Fruit fly (Drosophila melanogaster) whole organism: ENCODE results near the gene Rab27.

Source experiments
- CG8478 ChIP-seq: fragments of >200 bp; optimal IDR thresholded peaks from 2 replicates; lab custom pipeline; 2018; ENCODE audit warnings: inconsistent platforms
- Dll ChIP-seq: fragments of >200 bp; optimal IDR thresholded peaks from 2 replicates; lab custom pipeline; 2017
- EcR ChIP-seq, 2 experiments: fragments of >200 bp; optimal IDR thresholded peaks; 2 replicates each; lab custom pipeline; 2017; ENCODE audit warnings: missing biosample characterization in 2 of 2, missing genetic modification characterization in 2 of 2, missing genetic modification reagents in 2 of 2
- pan ChIP-seq: fragments of >200 bp; optimal IDR thresholded peaks from 2 replicates; lab custom pipeline; 2017
- psq ChIP-seq: fragments of >200 bp; optimal IDR thresholded peaks from 2 replicates; lab custom pipeline; 2017
- usp ChIP-seq: fragments of >200 bp; optimal IDR thresholded peaks from 2 replicates; lab custom pipeline; 2017; ENCODE audit warnings: missing biosample characterization, missing genetic modification characterization, mixed read lengths

Rab27 gene

DNA sequence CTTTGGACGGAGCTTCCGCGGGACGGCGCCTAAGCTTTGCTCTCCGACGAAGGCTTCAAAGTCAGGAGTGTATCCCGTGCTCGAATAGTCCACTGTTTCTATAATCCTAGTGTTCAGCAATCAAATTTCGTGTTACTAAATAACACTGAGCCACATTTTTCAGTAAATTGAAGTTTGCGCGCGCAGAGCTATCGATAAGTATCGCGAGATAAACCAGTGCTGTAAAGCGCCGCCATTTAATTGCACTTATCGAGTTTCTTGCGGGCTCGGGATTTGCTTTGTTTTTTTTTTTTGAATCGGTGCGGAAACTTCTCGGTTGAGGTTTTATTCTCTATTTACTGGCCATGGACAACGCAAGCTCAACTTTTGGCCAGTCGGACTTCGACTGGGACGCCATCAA is at the start of gene Rab27, which contains the start of gene mei-38:
Gene Rab27 (minus strand): TSS at position 127 of the 400 bp plus-strand sequence.
Gene mei-38 (plus strand): TSS at position 216 of the 400 bp plus-strand sequence.
- TF ChIP-seq psq (lab: Kevin White, UChicago) (no peak), Dll (lab: Kevin White, UChicago) (no peak), CG8478 (lab: Kevin White, UChicago) (no peak), pan (no peak), usp (GFP tag; lab: Kevin White, UChicago) (no peak), EcR (GFP tag; optimal IDR thresholded peaks at IDR 0.05; lab: Kevin White, UChicago) (no peak)

DNA sequence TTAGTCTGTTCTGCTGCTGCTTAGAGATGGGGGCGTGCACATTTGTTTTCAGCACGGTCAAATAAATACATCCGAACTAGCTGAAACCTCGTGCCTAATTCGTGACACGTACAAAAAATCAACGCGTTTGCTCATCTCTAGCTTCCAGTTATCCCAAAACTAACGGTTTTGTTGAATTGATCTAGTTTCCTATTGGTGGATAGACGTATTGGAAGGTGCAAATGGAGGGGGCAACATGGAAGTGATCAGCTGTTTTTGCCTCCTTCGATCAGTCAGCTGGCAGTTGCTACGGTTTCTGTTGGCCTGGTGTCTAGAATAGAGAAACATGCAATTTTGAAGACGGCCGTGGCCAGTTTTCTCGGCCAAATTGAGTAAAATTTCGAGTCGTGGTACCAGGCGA is 40.8 kb upstream of the Rab27 start:
- no peak for TF ChIP-seq CG8478 (lab: Kevin White, UChicago)
- no peak for TF ChIP-seq Dll (lab: Kevin White, UChicago)
- TF ChIP-seq psq (lab: Kevin White, UChicago), result no peak
- TF ChIP-seq EcR (GFP tag; optimal IDR thresholded peaks at IDR 0.05; lab: Kevin White, UChicago), result no peak
- TF ChIP-seq pan, result no peak
- TF ChIP-seq usp (GFP tag; lab: Kevin White, UChicago), result no peak

DNA sequence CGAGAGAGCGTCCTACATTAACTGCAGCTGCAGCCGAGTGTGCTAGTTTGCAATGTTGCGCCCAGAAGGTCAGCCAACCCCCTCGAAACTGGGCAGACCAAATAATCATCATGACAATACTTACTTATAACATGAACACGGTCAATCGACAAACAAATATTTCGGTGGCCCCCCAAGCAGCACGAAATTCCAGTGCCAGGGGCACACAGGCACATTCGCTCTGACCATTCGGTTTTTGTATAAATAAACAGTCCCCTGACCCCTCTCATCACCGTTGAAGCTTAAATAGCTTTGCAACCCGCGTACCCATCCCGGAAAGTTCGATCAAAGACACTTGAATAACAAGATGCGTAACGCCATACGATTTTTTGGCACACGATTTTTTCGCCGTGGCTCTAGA is 37.1 kb upstream of the Rab27 start:
- TF ChIP-seq pan (no peak), psq (lab: Kevin White, UChicago) (no peak), Dll (lab: Kevin White, UChicago) (no peak), EcR (GFP tag; optimal IDR thresholded peaks at IDR 0.05; lab: Kevin White, UChicago) (no peak), usp (GFP tag; lab: Kevin White, UChicago) (no peak), CG8478 (lab: Kevin White, UChicago) (no peak)

DNA sequence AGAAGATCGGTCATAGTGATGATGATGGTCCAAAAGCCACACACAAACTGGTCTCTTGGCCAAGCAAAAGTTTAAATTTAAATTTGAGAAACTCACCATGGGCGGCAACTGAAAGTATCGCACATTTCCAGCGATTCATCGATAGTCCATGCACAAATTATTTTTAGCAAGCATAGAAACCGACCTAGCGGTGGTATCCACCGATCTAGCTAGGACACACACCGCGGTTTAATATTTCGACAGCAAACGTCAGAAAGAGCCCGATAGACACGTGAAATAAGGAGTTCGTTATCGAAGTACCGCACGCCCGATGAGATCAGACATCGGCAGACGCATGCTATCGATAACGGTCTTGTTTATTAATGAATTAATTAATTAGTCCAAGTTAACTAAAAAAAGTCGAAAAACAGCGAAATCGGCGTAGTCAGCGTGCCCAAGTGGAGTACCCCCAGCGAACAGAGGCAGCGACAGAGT is 36.0 kb upstream of the Rab27 start, which contains the start of gene CG14795:
Gene CG14795 (minus strand): TSS at position 51 of the 474 bp plus-strand sequence.
- TF ChIP-seq EcR (GFP tag; optimal IDR thresholded peaks at IDR 0.05; lab: Kevin White, UChicago) (no peak), Dll (lab: Kevin White, UChicago) (no peak), usp (GFP tag; lab: Kevin White, UChicago) (no peak), psq (lab: Kevin White, UChicago) (no peak), pan (no peak), CG8478 (lab: Kevin White, UChicago) (no peak)

DNA sequence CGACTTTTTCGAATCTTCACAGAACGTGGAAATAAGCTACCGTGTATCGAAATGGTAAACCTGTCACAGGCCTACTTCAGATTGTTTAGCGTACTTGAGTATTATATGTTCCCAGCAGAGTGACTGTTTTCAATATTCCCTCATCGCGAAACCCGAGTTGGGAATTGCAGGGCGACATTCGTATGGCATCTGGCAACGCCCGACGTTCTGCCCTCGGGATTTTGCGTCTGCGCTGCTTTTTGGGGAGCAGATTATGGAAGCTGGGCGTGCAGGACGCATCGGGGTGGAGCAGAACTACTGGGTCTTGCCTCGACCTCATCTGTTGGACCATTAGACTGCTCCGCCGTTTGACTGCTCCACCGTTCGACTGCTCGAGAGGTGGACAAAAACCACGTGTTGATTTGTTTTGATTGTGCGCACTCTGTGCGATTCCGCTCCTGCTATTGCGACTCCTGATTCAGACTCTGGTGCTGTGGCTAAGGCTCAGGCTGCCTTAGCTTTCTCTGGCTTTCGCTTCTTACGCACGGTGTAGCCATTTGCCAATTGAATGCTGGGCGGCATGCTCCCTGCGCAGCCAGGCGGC is 31.6 kb upstream of the Rab27 start:
- TF ChIP-seq EcR (GFP tag; optimal IDR thresholded peaks at IDR 0.05; lab: Kevin White, UChicago) (no peak), Dll (lab: Kevin White, UChicago) (no peak), psq (lab: Kevin White, UChicago) (no peak), usp (GFP tag; lab: Kevin White, UChicago) (no peak), pan (no peak), CG8478 (lab: Kevin White, UChicago) (no peak)

DNA sequence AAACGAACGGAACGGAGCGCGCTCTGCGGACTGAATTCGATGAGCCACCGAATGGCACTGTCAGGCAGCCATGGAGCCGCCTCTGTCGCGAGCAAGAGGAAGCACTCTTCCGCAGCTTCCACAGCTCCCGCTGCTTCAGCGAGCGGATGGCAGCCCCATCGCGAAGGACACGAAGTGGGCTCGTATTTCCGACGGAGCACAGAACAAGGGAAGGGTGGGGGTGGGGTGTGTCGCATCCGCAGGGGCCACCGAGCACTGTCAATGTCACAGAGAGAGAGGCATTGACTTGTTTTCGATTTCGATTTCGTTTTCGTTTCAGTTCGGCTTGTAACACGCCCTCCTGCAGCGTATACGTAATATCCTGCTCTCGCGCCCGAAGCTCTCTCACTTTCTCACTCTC is 31.0 kb upstream of the Rab27 start, which contains the start of gene Nmdar2:
Gene Nmdar2 (minus strand): TSS at position 59 of the 400 bp plus-strand sequence.
- TF ChIP-seq EcR (GFP tag; optimal IDR thresholded peaks at IDR 0.05; lab: Kevin White, UChicago), result no peak

DNA sequence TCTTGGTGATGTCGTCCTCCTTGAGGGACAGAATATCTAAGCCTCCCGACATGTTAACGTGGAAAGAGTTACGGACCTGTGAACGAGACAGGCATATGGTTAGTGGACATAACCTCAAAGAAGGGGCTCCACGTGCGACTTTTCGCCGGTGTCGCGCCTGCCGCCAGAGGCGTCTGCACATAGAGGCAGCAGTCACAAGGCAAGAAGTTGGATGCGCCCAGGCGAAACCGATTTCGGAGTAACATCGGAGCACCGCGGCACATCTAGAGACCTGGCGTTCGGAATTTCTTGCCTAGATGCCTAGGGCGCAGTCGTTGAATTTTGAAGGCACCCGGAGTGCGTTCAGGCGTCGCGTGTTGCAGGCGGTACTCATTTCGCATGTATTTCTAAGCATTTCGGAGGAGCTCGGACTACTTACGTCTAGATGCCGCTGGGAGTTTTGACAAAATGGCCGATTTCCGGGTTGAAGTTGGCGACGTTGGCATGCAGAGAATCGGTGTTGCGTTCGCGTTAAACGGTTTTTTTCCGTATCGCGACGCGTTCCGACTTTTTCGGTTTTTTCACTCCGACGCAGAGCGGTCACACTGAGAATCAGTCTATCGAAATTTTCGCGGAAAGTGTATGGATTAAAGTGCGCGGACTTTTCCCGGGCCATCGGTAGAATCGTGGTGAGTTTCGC is 6.2 kb upstream of the Rab27 start, which contains the start of the genes sta and inc:
Gene sta (minus strand): TSS at position 574 of the 679 bp plus-strand sequence.
Gene inc (plus strand): TSS at position 640 of the 679 bp plus-strand sequence.
- no peak for TF ChIP-seq usp (GFP tag; lab: Kevin White, UChicago)
- no peak for TF ChIP-seq psq (lab: Kevin White, UChicago)
- no peak for TF ChIP-seq EcR (GFP tag; optimal IDR thresholded peaks at IDR 0.05; lab: Kevin White, UChicago)
- TF ChIP-seq Dll (lab: Kevin White, UChicago), result no peak
- no peak for TF ChIP-seq pan
- no peak for TF ChIP-seq CG8478 (lab: Kevin White, UChicago)

DNA sequence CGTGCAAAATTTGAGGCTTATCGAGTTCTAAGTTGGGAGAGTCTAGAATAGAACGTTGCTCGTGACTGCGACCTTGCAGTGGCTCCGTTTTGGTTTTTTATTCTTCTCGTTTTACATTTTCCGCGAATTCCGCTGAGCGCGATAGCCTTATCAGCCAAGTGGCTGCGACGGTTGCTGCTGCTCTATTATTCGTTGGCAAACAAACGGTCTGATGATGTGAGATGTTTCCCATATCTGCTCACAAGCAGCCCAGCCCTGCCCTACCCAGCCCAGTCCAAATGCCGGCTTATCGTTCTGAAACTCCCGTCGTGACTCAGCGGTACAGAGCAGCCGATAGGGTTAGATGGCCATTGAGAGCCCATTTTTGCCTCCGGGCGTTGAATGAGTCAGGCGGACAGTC is 3.7 kb upstream of the Rab27 start:
- TF ChIP-seq Dll (lab: Kevin White, UChicago), result no peak
- TF ChIP-seq psq (lab: Kevin White, UChicago), result no peak
- no peak for TF ChIP-seq EcR (GFP tag; optimal IDR thresholded peaks at IDR 0.05; lab: Kevin White, UChicago)
- TF ChIP-seq pan, result no peak

DNA sequence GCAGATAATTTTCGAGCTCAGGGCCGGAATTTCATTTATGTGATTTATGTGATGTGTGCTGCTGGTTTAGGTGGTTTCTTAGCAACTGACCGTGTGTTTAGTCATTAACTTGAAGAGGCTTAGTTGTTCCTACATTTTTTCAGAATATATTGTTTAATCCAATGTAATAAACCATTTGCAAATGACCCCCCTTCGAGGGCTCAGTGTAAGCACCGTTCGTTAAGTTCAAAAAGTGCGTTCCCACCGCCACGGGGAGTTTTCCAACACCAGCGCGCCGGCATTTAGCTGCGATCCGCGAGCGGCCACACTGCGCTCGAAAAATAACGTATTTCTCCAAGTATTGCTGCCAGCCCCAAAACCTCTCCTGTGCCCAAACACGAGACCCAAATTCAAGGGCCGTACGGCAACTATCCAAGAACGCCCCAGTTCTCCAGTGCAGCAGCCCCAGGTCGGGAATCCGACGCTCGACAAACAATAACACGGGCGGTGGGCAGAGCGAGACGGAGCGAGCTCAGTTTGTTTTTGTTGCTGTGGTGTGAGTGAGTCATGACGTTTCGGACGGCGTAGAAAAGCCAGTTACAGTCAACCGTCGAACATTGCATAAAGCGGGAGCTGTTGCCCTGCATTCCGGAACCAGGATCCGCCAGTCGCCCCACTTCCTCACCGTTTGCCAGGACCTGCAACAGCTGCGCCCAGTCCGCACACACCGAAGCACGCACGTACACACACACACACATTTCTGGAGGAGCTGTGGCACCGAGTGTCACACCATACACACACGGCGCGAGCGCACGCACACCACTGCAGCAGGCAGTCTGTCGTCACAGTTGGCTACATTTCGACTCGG is 1.7 kb upstream of the Rab27 start, which contains the start of gene rush:
Gene rush (plus strand): TSS at position 277 of the 847 bp plus-strand sequence.
- TF ChIP-seq EcR (GFP tag; optimal IDR thresholded peaks at IDR 0.05; lab: Kevin White, UChicago) (no peak), usp (GFP tag; lab: Kevin White, UChicago) (no peak), psq (lab: Kevin White, UChicago) (no peak), CG8478 (lab: Kevin White, UChicago) (no peak), Dll (lab: Kevin White, UChicago) (no peak), pan (no peak)

DNA sequence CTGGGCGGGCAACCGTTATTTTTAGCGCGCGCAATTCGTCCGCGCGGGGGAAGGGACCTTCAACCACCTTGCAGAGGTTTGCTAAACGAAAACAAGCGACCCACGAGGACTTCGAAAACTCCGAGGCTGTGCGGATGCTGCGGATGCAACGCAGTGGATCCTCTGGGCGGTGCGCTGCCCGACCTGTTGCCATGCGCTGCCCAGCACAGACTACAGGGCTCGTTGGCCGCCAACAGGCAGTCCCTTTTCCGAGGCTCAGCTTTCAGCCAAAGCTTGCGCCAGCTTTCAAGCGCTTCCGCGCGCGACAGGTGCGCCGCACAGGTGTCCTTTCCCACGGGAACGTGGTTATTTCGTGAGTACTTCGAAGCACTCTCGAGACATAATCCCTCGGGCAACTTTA is 338 bp downstream of the Rab27 start:
- no peak for TF ChIP-seq psq (lab: Kevin White, UChicago)

DNA sequence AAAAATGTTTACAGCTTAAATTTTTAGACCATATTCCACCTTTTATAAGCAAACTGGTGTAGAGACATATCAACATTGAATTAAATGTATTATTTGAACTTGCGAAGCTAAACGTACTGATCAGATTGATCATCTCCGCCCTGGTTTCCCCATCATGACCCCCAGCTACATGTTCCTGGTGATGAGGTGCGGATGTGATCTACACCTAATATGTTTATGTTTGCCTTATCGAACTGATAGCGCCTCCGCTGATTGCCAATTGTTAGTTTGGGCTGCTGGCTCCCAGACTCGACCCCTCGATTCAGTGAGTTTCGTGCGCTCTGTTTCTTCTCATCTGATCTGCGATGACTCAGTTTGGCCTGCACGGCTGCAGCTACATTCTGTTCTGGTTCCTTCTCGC is 4.6 kb downstream of the Rab27 start, which contains the start of gene CG14780:
Gene CG14780 (plus strand): TSS at position 301 of the 400 bp plus-strand sequence.
- TF ChIP-seq CG8478 (lab: Kevin White, UChicago), result no peak
- no peak for TF ChIP-seq Dll (lab: Kevin White, UChicago)
- no peak for TF ChIP-seq usp (GFP tag; lab: Kevin White, UChicago)
- no peak for TF ChIP-seq pan
- TF ChIP-seq EcR (GFP tag; optimal IDR thresholded peaks at IDR 0.05; lab: Kevin White, UChicago), result no peak
- TF ChIP-seq psq (lab: Kevin White, UChicago), result no peak
